Worm (Caenorhabditis elegans) whole organism, dauer: ENCODE measurements around the gene ZK856.18.

Source experiments
- unc-62 ChIP-seq: sonication (generic microtip); optimal IDR thresholded peaks from 2 replicates; lab custom pipeline; 2017; ENCODE audit warnings: missing biosample characterization, missing genetic modification reagents, missing genetic modification characterization

The ZK856.18 gene

DNA sequence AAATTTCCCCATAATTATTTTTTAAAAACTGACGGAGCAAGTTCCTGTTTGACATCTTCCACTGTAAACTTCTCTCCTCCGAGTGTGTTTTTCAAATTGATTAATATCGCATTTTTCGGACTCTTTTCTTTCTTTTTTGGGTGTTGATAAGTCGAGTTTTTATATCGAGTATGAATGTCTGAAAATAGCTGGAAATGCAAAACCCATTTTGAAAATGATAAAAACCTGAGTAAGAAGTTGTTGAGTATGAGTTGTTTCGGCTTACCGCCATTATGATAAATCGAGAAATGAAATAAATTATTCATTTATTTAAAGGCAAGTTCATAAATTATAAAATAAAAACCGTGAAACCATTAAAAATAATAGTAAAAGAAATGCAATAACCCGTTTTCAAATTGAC, at the start of gene ZK856.18:
Gene ZK856.18 (minus strand): TSS at position 289 of the 400 bp plus-strand sequence.
- TF ChIP-seq unc-62 (GFP tag; lab: Kevin White, UChicago) = no peak

- no peak for TF ChIP-seq unc-62 (GFP tag; lab: Kevin White, UChicago)
Observed at ce11 chrV:10233330-10233729, 47.5 kb upstream of the ZK856.18 start, which contains the start of gene str-182. Gene str-182 (minus strand): TSS chrV:10233430.

- no peak for TF ChIP-seq unc-62 (GFP tag; lab: Kevin White, UChicago)
Observed at ce11 chrV:10230932-10231331, 45.1 kb upstream of the ZK856.18 start, which contains the start of gene fipr-6. Gene fipr-6 (plus strand): TSS chrV:10231232.

ce11 chrV:10229222-10229879, 43.5 kb upstream of the ZK856.18 start, which contains the start of the genes pyt-1 and fipr-7:
Gene pyt-1 (minus strand): TSS chrV:10229322.
Gene fipr-7 (plus strand): TSS chrV:10229829.
- TF ChIP-seq unc-62 (GFP tag; lab: Kevin White, UChicago) = no peak

DNA sequence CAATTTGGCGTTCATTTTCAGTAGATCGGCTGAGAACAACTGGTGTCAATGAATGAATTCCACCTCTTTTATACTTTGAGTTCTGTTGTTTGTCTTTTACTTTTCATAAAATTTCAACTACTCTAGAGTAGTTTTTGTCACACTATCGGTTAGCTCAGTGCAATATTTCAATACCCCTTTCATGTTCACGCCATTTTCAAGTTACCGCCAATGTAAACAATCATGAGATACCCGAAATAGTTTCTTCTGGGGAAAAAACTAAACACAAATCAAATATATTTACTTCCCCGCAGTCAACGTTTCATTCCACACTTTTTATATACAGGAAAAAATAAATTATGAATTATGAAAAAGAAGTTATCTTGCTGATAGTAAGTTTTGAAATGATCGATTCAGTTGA, 42.6 kb upstream of the ZK856.18 start, which contains the start of gene fipr-4:
Gene fipr-4 (minus strand): TSS at position 101 of the 400 bp plus-strand sequence.
- no peak for TF ChIP-seq unc-62 (GFP tag; lab: Kevin White, UChicago)

ce11 chrV:10227333-10227732, 41.5 kb upstream of the ZK856.18 start, which contains the start of gene ttr-19:
Gene ttr-19 (minus strand): TSS chrV:10227433.
- TF ChIP-seq unc-62 (GFP tag; lab: Kevin White, UChicago) = no peak

DNA sequence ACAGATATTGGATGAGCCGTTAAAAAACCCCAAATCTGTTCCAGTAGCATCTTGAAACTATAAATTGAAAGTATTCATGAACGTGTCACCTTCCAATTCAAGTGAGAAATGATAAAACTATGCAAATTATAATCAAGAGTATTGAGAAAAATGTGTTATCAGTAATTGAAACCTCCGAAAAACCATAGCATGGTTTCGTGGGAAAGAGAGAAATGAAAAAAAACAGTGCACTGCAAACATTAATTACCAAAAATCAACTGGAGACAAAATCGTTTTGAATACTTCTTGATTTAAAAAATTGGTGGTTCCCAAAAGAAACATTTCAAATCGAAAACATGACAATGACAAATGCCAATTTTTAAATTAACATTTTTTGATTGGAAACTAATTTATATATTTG, 39.8 kb upstream of the ZK856.18 start, which contains the start of gene daf-36:
Gene daf-36 (minus strand): TSS at position 101 of the 400 bp plus-strand sequence.
- TF ChIP-seq unc-62 (GFP tag; lab: Kevin White, UChicago) = no peak

DNA sequence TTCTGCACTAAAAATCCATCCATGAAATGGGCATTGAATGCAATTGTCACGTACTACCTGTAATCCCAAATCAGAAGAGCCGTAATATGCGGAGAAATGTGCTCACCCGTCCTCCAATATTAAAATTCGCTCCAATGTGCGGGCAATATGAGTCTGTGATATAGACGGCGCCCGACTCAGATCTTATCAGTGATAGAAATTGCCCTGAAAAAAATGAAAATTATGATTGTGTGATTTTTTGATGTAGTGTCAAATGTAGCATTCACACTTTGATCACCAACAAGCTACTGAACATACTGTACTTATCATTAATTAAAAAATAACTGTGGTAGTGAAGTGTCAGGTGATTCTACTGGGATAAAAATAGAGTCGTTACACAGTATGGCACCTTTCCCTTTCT, 38.8 kb upstream of the ZK856.18 start:
- TF ChIP-seq unc-62 (GFP tag; lab: Kevin White, UChicago) = no peak

DNA sequence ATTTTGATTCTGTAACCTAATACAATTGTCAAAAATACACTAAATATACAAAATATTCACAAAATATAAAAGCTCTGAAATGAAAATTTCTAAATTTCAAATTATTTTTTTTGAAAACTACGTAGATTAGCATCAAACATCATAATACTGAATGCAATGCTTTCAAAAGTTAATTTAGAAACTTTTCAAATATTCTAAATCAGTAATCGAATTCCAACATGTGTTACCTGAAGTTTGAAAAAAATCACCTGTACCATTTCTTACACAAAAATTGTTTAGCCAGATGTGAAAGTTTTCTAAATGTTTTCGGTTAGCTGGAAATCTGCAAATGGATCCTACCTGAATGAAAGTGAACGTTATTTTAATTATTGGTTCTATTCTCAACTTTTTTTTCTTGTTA, 36.2 kb upstream of the ZK856.18 start, which contains the start of gene C12D8.20:
Gene C12D8.20 (plus strand): TSS at position 301 of the 400 bp plus-strand sequence.
- TF ChIP-seq unc-62 (GFP tag; lab: Kevin White, UChicago) = no peak

ce11 chrV:10221317-10221716, 35.5 kb upstream of the ZK856.18 start, which contains the start of the genes fipr-5 and fipr-9:
Gene fipr-5 (minus strand): TSS chrV:10221417.
Gene fipr-9 (plus strand): TSS chrV:10221662.
- no peak for TF ChIP-seq unc-62 (GFP tag; lab: Kevin White, UChicago)

- no peak for TF ChIP-seq unc-62 (GFP tag; lab: Kevin White, UChicago)
Observed at ce11 chrV:10220605-10221004, 34.8 kb upstream of the ZK856.18 start, which contains the start of gene C12D8.13. Gene C12D8.13 (minus strand): TSS chrV:10220705.

DNA sequence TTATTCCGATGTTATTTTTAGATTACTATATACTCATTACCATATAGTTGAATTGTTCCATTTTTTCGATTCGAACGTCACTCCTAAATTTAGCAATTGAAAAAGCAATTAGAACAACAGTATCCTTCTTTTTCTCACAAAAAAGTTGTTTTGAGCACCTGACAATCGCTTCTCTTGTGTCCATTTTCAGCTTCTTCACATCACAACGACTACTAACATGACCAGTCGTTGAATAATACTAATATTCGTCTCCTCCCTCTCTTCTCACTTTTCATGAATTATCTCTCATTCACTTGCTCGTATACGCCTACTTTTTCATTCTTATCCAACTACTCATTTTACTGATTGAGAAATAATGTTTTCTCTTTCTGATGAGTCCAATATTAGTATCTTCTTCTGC, 30.9 kb upstream of the ZK856.18 start, which contains the start of gene ZK856.14:
Gene ZK856.14 (plus strand): TSS at position 301 of the 400 bp plus-strand sequence.
- no peak for TF ChIP-seq unc-62 (GFP tag; lab: Kevin White, UChicago)

ce11 chrV:10212627-10213026, 26.8 kb upstream of the ZK856.18 start, which contains the start of gene hpo-40:
Gene hpo-40 (plus strand): TSS chrV:10212927.
- TF ChIP-seq unc-62 (GFP tag; lab: Kevin White, UChicago) = no peak

- TF ChIP-seq unc-62 (GFP tag; lab: Kevin White, UChicago) = no peak
Observed at ce11 chrV:10212027-10212426, 26.2 kb upstream of the ZK856.18 start, which contains the start of gene zhit-3. Gene zhit-3 (minus strand): TSS chrV:10212127.

- TF ChIP-seq unc-62 (GFP tag; lab: Kevin White, UChicago) = no peak
Observed at ce11 chrV:10210244-10210643, 24.4 kb upstream of the ZK856.18 start, which contains the start of gene tftc-3. Gene tftc-3 (minus strand): TSS chrV:10210344.

DNA sequence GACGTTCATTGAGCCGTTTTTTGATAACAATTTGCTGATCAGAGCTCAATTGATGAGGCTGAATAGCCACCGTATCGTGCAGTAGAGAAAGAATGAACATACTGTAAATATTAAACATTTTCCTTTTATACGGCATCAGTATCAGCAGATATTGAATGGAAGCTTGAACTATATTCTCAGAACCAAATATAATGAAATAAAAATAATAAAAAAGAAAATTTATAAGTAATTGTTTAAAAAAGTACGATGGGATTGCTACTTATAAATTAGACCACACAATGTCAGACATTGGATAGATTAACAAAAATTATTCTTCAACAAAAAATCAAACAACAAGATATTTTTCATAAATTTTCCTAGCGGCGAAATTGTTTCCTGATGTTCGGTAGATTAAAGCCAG, 20.7 kb upstream of the ZK856.18 start, which contains the start of gene rpc-25:
Gene rpc-25 (minus strand): TSS at position 101 of the 400 bp plus-strand sequence.
- no peak for TF ChIP-seq unc-62 (GFP tag; lab: Kevin White, UChicago)
